Worm (Caenorhabditis elegans) whole organism, early embryonic: ENCODE data around the gene K09F6.7.

Source experiments
- aly-1 ChIP-seq: sonication (generic microtip); optimal IDR thresholded peaks from 2 replicates; lab custom pipeline; 2016; ENCODE audit warnings: missing genetic modification characterization, missing compliant biosample characterization
- ama-1 ChIP-seq: fragments of 150-350 bp; optimal IDR thresholded peaks from 2 replicates; lab custom pipeline; 2014
- ceh-13 ChIP-seq: fragments of 200-800 bp; sonication (Bioruptor generic); optimal IDR thresholded peaks from 2 replicates; lab custom pipeline; 2018; ENCODE audit warnings: mild to moderate bottlenecking, missing genetic modification characterization, missing compliant biosample characterization
- tbx-11 ChIP-seq: fragments of 200-800 bp; sonication (Bioruptor generic); IDR thresholded peaks from 2 replicates; pipeline ENCODE4 v1.3.6; 2022; ENCODE audit warnings: missing genetic modification characterization, missing compliant biosample characterization
- tbx-37 ChIP-seq: fragments of 200-800 bp; sonication (Bioruptor generic); conservative IDR thresholded peaks from 2 replicates; pipeline ENCODE4 v1.3.6; 2022; ENCODE audit warnings: missing genetic modification reagents, missing genetic modification characterization, missing compliant biosample characterization
- tra-4 ChIP-seq: sonication (generic microtip); optimal IDR thresholded peaks from 2 replicates; lab custom pipeline; 2017; ENCODE audit warnings: missing genetic modification characterization, missing compliant biosample characterization

ce11 chrII:2277418-2277817, 14.5 kb downstream of the K09F6.7 start, which contains the start of gene K09F6.15:
- TF ChIP-seq tbx-37 (GFP tag; lab: Robert Waterston, UW) (no peak), ama-1 (no peak), ceh-13 (GFP tag; lab: Kevin White, UChicago) (no peak), aly-1 (tag; lab: Kevin White, UChicago) (no peak), tbx-11 (GFP tag; lab: Robert Waterston, UW) (no peak), tra-4 (no peak)
